Worm (Caenorhabditis elegans): ENCODE measurements around the gene K09F5.1.

ce11 chrX:7718972-7719371, 20.5 kb upstream of the K09F5.1 start, which contains the start of gene K09F5.6:
- no peak for TF ChIP-seq unc-130 (GFP tag; optimal IDR thresholded peaks at IDR 0.05)
- TF ChIP-seq somi-1 (GFP tag; optimal IDR thresholded peaks at IDR 0.05): no peak
- TF ChIP-seq chd-7 (tag; optimal IDR thresholded peaks at IDR 0.05): no peak
- no peak for TF ChIP-seq egrh-3 (GFP tag; IDR thresholded peaks at IDR 0.05)
- no peak for TF ChIP-seq fkh-3 (tag; optimal IDR thresholded peaks at IDR 0.05)
- no peak for TF ChIP-seq ama-1 (optimal IDR thresholded peaks at IDR 0.05)
- TF ChIP-seq ama-1 (GFP tag; optimal IDR thresholded peaks at IDR 0.05): no peak
- TF ChIP-seq tbp1 (GFP tag; optimal IDR thresholded peaks at IDR 0.05): no peak
- no peak for TF ChIP-seq nhr-120 (GFP tag; IDR thresholded peaks at IDR 0.05)
- TF ChIP-seq ceh-91 (GFP tag; IDR thresholded peaks at IDR 0.05): no peak

Measured in whole organism, young adult.